Fruit fly (Drosophila melanogaster) whole organism, pupa: Measurements from ENCODE around the gene CG10283.

ENCODE experiments used
- CG10348 ChIP-seq: fragments of 200-800 bp; sonication (Bioruptor generic); IDR thresholded peaks from 2 replicates; pipeline ENCODE4 v1.3.6; 2022; ENCODE audit warnings: missing biosample characterization, missing genetic modification characterization
- CG12605 ChIP-seq: fragments of 200-800 bp; sonication (Bioruptor generic); IDR thresholded peaks from 2 replicates; pipeline ENCODE4 v1.3.6; 2022; ENCODE audit warnings: missing biosample characterization, missing genetic modification characterization
- CG13204 ChIP-seq: fragments of 200-800 bp; sonication (Bioruptor generic); optimal IDR thresholded peaks from 2 replicates; lab custom pipeline; 2018; ENCODE audit warnings: missing biosample characterization, mild to moderate bottlenecking, missing genetic modification characterization, moderate library complexity
- CG14655 ChIP-seq: fragments of 200-800 bp; sonication (Bioruptor generic); optimal IDR thresholded peaks from 3 replicates; lab custom pipeline; 2017; ENCODE audit warnings: mild to moderate bottlenecking, missing biosample characterization, missing genetic modification reagents, missing genetic modification characterization
- CG4496 ChIP-seq: fragments of 200-800 bp; sonication (Bioruptor generic); IDR thresholded peaks from 3 replicates; pipeline ENCODE4 v1.3.6; 2022; ENCODE audit warnings: missing biosample characterization, missing genetic modification characterization
- CG8301 ChIP-seq: fragments of 200-800 bp; sonication (Bioruptor generic); optimal IDR thresholded peaks from 2 replicates; lab custom pipeline; 2018; ENCODE audit warnings: missing biosample characterization, mild to moderate bottlenecking, missing genetic modification characterization
- D1 ChIP-seq: fragments of 200-800 bp; sonication (Bioruptor generic); optimal IDR thresholded peaks from 2 replicates; lab custom pipeline; 2018; ENCODE audit warnings: missing biosample characterization, mild to moderate bottlenecking, missing genetic modification characterization, moderate library complexity
- EcR ChIP-seq: fragments of 200-800 bp; sonication (Bioruptor generic); optimal IDR thresholded peaks from 3 replicates; lab custom pipeline; 2019; ENCODE audit warnings: missing biosample characterization, missing genetic modification characterization, mild to moderate bottlenecking, moderate library complexity, missing genetic modification reagents
- Pif1A ChIP-seq: fragments of 200-800 bp; sonication (Bioruptor generic); optimal IDR thresholded peaks from 3 replicates; lab custom pipeline; 2016; ENCODE audit warnings: missing biosample characterization, missing genetic modification characterization
- Pif1B ChIP-seq: fragments of 200-800 bp; sonication (Bioruptor generic); optimal IDR thresholded peaks from 3 replicates; lab custom pipeline; 2016; ENCODE audit warnings: missing biosample characterization, missing genetic modification characterization
- Snoo ChIP-seq: fragments of 200-800 bp; sonication (Bioruptor generic); optimal IDR thresholded peaks from 3 replicates; lab custom pipeline; 2017; ENCODE audit warnings: missing biosample characterization, mild to moderate bottlenecking, missing genetic modification characterization, inconsistent platforms
- fd96Ca ChIP-seq: fragments of 200-800 bp; sonication (Bioruptor generic); IDR thresholded peaks from 3 replicates; pipeline ENCODE4 v1.3.6; 2022; ENCODE audit warnings: missing biosample characterization, missing genetic modification characterization
- gl ChIP-seq: fragments of 200-800 bp; sonication (Bioruptor generic); optimal IDR thresholded peaks from 2 replicates; lab custom pipeline; 2018; ENCODE audit warnings: missing biosample characterization, mild to moderate bottlenecking, missing genetic modification characterization

DNA sequence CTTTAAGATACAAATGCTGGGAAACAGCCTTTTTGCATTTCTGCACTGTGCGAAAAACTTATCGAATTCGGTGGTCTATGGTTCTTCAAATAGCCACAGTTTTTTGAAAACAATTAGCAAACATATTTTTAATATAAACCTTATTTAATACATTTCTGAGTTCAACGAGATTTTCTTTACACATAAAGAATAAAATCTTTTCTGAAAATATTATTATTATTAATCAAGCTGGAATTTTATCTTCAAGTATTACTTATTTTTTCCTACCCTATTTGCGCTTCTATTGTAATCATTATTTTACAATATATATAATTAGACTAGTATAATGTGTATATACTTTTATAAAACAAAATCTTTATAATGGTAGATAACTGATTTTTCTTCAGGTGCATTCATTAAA lies 2.1 kb downstream of the CG10283 start:
- TF ChIP-seq CG8301 (tag; lab: Kevin White, UChicago) (peak; percentile 59), Snoo (tag; lab: Kevin White, UChicago) (no peak), Pif1A (peak; percentile 49), gl (no peak), CG10348 (no peak), fd96Ca (GFP tag; lab: Robert Waterston, UW) (no peak), CG12605 (GFP tag; lab: Robert Waterston, UW) (0 out of 2 replicates have a peak, but pooled peaks have one; percentile 19), CG4496 (GFP tag; lab: Robert Waterston, UW) (0 out of 3 replicates have a peak, but pooled peaks have one; percentile 24), Pif1B (peak; percentile 31), D1 (tag; lab: Kevin White, UChicago) (peak; percentile 74), CG13204 (GFP tag; lab: Kevin White, UChicago) (no peak), EcR (no peak), CG14655 (GFP tag; lab: Kevin White, UChicago) (peak; percentile 83)
